Fruit fly (Drosophila melanogaster): ENCODE results near the gene Cad87A.

DNA sequence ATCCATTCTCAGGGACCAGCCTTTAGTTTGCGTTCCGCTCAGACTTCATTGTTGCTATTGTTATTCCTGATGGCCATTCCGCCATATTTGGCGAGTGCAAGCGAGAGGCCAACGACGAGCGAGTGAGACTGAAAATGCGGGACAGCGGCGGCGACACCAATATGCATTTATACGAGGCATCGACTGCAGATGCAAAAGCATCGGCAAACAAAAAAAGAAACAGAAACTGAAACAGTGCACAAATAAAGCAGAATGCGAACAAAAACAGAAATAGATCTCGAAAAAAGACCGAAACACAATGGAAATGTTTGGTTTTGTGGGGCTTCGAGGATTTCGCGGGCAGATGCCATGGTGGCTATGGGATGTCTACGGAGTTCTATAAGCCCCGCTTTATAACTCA lies 89.8 kb downstream of the Cad87A start:
- TF ChIP-seq CG10348 (GFP tag; IDR thresholded peaks at IDR 0.05) (no peak), CG13204 (GFP tag; optimal IDR thresholded peaks at IDR 0.05) (peak; percentile 84), D1 (tag; optimal IDR thresholded peaks at IDR 0.05) (peak; percentile 6), CG32121 (GFP tag; IDR thresholded peaks at IDR 0.05) (0 out of 2 replicates have a peak, but pooled peaks have one; percentile 16), CG4496 (GFP tag; IDR thresholded peaks at IDR 0.05) (no peak), CG8301 (tag; optimal IDR thresholded peaks at IDR 0.05) (no peak), CG17806 (tag; optimal IDR thresholded peaks at IDR 0.05) (no peak), Ets98B (GFP tag; IDR thresholded peaks at IDR 0.05) (peak; percentile 29; the same call in 1 of the 2 replicates), CG14655 (GFP tag; optimal IDR thresholded peaks at IDR 0.05) (no peak)
